Worm (Caenorhabditis elegans) whole organism, L2 larva: ENCODE measurements around the gene K10H10.5.

Experiments
- elt-1 ChIP-seq: fragments of 150-350 bp; optimal IDR thresholded peaks from 2 replicates; lab custom pipeline; 2014; ENCODE audit warnings: missing biosample characterization, missing genetic modification characterization
- lin-13 ChIP-seq: fragments of 150-350 bp; optimal IDR thresholded peaks from 2 replicates; lab custom pipeline; 2014; ENCODE audit warnings: missing biosample characterization, missing genetic modification reagents, missing genetic modification characterization
- mdl-1 ChIP-seq, 2 experiments: fragments of 150-350 bp in 1 of 2; sonication (generic microtip) in 1 of 2; optimal IDR thresholded peaks; 2 replicates each; lab custom pipeline; 2017; ENCODE audit warnings: missing biosample characterization in 2 of 2, missing genetic modification characterization in 2 of 2
- nhr-11 ChIP-seq: fragments of 150-350 bp; optimal IDR thresholded peaks from 2 replicates; lab custom pipeline; 2014; ENCODE audit warnings: missing biosample characterization, missing genetic modification characterization
- nhr-12 ChIP-seq: fragments of 150-350 bp; optimal IDR thresholded peaks from 2 replicates; lab custom pipeline; 2014; ENCODE audit warnings: missing biosample characterization, missing genetic modification characterization
- nhr-237 ChIP-seq: fragments of 150-350 bp; optimal IDR thresholded peaks from 2 replicates; lab custom pipeline; 2014; ENCODE audit warnings: missing biosample characterization, missing genetic modification characterization
- nhr-6 ChIP-seq: fragments of 150-350 bp; optimal IDR thresholded peaks from 2 replicates; lab custom pipeline; 2014; ENCODE audit warnings: missing biosample characterization, missing genetic modification characterization
- skn-1 ChIP-seq: sonication (generic microtip); optimal IDR thresholded peaks from 2 replicates; lab custom pipeline; 2017; ENCODE audit warnings: missing biosample characterization, missing genetic modification characterization
- sma-3 ChIP-seq: sonication (generic microtip); optimal IDR thresholded peaks from 2 replicates; lab custom pipeline; 2016; ENCODE audit warnings: missing genetic modification reagents, missing genetic modification characterization, missing compliant biosample characterization
- unc-62 ChIP-seq: fragments of 150-350 bp; optimal IDR thresholded peaks from 2 replicates; lab custom pipeline; 2014; ENCODE audit warnings: missing biosample characterization, missing genetic modification reagents, missing genetic modification characterization
- ztf-4 ChIP-seq: fragments of 150-350 bp; optimal IDR thresholded peaks from 2 replicates; lab custom pipeline; 2014; ENCODE audit warnings: missing biosample characterization, missing genetic modification characterization

- TF ChIP-seq elt-1, result no peak
- TF ChIP-seq nhr-12 (tag; lab: Kevin White, UChicago), result no peak
- TF ChIP-seq skn-1 (tag; lab: Kevin White, UChicago), result no peak
- no peak for TF ChIP-seq nhr-6 (tag; lab: Kevin White, UChicago)
- no peak for TF ChIP-seq mdl-1 (tag; optimal IDR thresholded peaks at IDR 0.05; lab: Kevin White, UChicago)
- no peak for TF ChIP-seq sma-3
- TF ChIP-seq nhr-11 (tag; lab: Kevin White, UChicago), result no peak
- TF ChIP-seq ztf-4 (tag; lab: Kevin White, UChicago), result no peak
- no peak for TF ChIP-seq unc-62 (GFP tag; lab: Kevin White, UChicago)
- TF ChIP-seq lin-13 (GFP tag; lab: Kevin White, UChicago), result no peak
- TF ChIP-seq nhr-237 (tag; lab: Kevin White, UChicago), result no peak
Measured at ce11 chrII:14550613-14551012, 49.1 kb downstream of the K10H10.5 start, which contains the start of gene nlp-41.
